Worm (Caenorhabditis elegans) whole organism, L1 larva: ENCODE data around the gene K03B4.1.

ENCODE experiments used
- C04F5.9 ChIP-seq: sonication (generic microtip); optimal IDR thresholded peaks from 2 replicates; lab custom pipeline; 2016; ENCODE audit warnings: missing genetic modification characterization, missing compliant biosample characterization
- C34B4.2 ChIP-seq: sonication (generic microtip); optimal IDR thresholded peaks from 2 replicates; lab custom pipeline; 2017; ENCODE audit warnings: mild to moderate bottlenecking, missing genetic modification characterization, missing compliant biosample characterization
- F16B12.6 ChIP-seq: fragments of 150-350 bp; optimal IDR thresholded peaks from 2 replicates; lab custom pipeline; 2014; ENCODE audit warnings: missing biosample characterization, missing genetic modification characterization
- Y116A8C.19 ChIP-seq: sonication (generic microtip); optimal IDR thresholded peaks from 2 replicates; lab custom pipeline; 2016; ENCODE audit warnings: missing compliant biosample characterization, missing genetic modification characterization, borderline replicate concordance
- aha-1 ChIP-seq: fragments of 150-350 bp; optimal IDR thresholded peaks from 2 replicates; lab custom pipeline; 2014; ENCODE audit warnings: missing biosample characterization, missing genetic modification characterization
- alr-1 ChIP-seq: fragments of 200-800 bp; sonication (Bioruptor generic); optimal IDR thresholded peaks from 2 replicates; lab custom pipeline; 2018; ENCODE audit warnings: borderline replicate concordance, mild to moderate bottlenecking, missing genetic modification characterization, missing compliant biosample characterization
- aly-2 ChIP-seq: fragments of 150-350 bp; optimal IDR thresholded peaks from 2 replicates; lab custom pipeline; 2014; ENCODE audit warnings: missing biosample characterization, missing genetic modification characterization
- ama-1 ChIP-seq: fragments of 150-350 bp; optimal IDR thresholded peaks from 2 replicates; lab custom pipeline; 2014
- blmp-1 ChIP-seq: fragments of 150-350 bp; optimal IDR thresholded peaks from 2 replicates; lab custom pipeline; 2014; ENCODE audit warnings: missing biosample characterization, missing genetic modification characterization
- ceh-63 ChIP-seq: fragments of 200-800 bp; sonication (Bioruptor generic); optimal IDR thresholded peaks from 2 replicates; lab custom pipeline; 2018; ENCODE audit warnings: mild to moderate bottlenecking, missing genetic modification characterization, missing compliant biosample characterization
- ceh-8 ChIP-seq: fragments of 200-800 bp; sonication (Bioruptor generic); optimal IDR thresholded peaks from 2 replicates; lab custom pipeline; 2018; ENCODE audit warnings: mild to moderate bottlenecking, missing genetic modification characterization, moderate library complexity, missing compliant biosample characterization
- ceh-88 ChIP-seq: fragments of 200-800 bp; sonication (Bioruptor generic); IDR thresholded peaks from 2 replicates; pipeline ENCODE4 v1.3.6; 2022; ENCODE audit warnings: missing genetic modification characterization, missing compliant biosample characterization
- ceh-90 ChIP-seq: sonication (generic microtip); optimal IDR thresholded peaks from 2 replicates; lab custom pipeline; 2016; ENCODE audit warnings: missing genetic modification characterization, missing compliant biosample characterization
- dpl-1 ChIP-seq, 3 experiments: fragments of 150-350 bp in 2 of 3; sonication (generic microtip) in 1 of 3; optimal IDR thresholded peaks; 2 replicates each; lab custom pipeline; 2014 to 2017; ENCODE audit warnings: missing biosample characterization in 3 of 3, missing genetic modification characterization in 3 of 3, missing genetic modification reagents in 3 of 3
- efl-1 ChIP-seq, 4 experiments: fragments of 150-350 bp; optimal IDR thresholded peaks in 3 of 4; peaks in 1 of 4; 1 replicate in 1 of 4; 2 replicates in 3 of 4; lab custom pipeline; 2014; ENCODE audit warnings: missing biosample characterization in 2 of 4, missing genetic modification characterization in 2 of 4, missing genetic modification reagents in 2 of 4
- egl-13 ChIP-seq: sonication (generic microtip); optimal IDR thresholded peaks from 2 replicates; lab custom pipeline; 2016; ENCODE audit warnings: missing genotype, missing genetic modification reagents, missing genetic modification characterization, missing compliant biosample characterization
- egl-27 ChIP-seq, 2 experiments: fragments of 150-350 bp in 1 of 2; sonication (generic microtip); optimal IDR thresholded peaks; 3 replicates each; lab custom pipeline; 2017 to 2018; ENCODE audit warnings: missing biosample characterization in 2 of 2, missing genetic modification characterization in 2 of 2, missing genetic modification reagents in 2 of 2
- elt-2 ChIP-seq: sonication (generic microtip); optimal IDR thresholded peaks from 2 replicates; lab custom pipeline; 2016; ENCODE audit warnings: missing genetic modification characterization, mild to moderate bottlenecking, inconsistent platforms, missing compliant biosample characterization, missing genetic modification reagents
- fos-1 ChIP-seq: fragments of 150-350 bp; optimal IDR thresholded peaks from 2 replicates; lab custom pipeline; 2014; ENCODE audit warnings: missing biosample characterization, missing genetic modification characterization
- grh-1 ChIP-seq: fragments of 200-800 bp; sonication (Bioruptor generic); IDR thresholded peaks from 2 replicates; pipeline ENCODE4 v1.3.6; 2022; ENCODE audit warnings: missing genetic modification reagents, missing genetic modification characterization, missing compliant biosample characterization
- hlh-17 ChIP-seq: fragments of 200-800 bp; sonication (Bioruptor generic); optimal IDR thresholded peaks from 2 replicates; lab custom pipeline; 2018; ENCODE audit warnings: missing genetic modification characterization, mild to moderate bottlenecking, missing compliant biosample characterization, moderate library complexity, borderline replicate concordance
- hpl-2 ChIP-seq: fragments of 150-350 bp; optimal IDR thresholded peaks from 2 replicates; lab custom pipeline; 2014; ENCODE audit warnings: missing biosample characterization, missing genetic modification reagents, missing genetic modification characterization
- irx-1 ChIP-seq: sonication (generic microtip); optimal IDR thresholded peaks from 2 replicates; lab custom pipeline; 2016; ENCODE audit warnings: missing genetic modification characterization, missing compliant biosample characterization
- isw-1 ChIP-seq: fragments of 200-800 bp; sonication (Bioruptor generic); IDR thresholded peaks from 2 replicates; pipeline ENCODE4 v1.3.6; 2022; ENCODE audit warnings: missing genetic modification characterization, missing compliant biosample characterization
- lin-13 ChIP-seq: fragments of 150-350 bp; optimal IDR thresholded peaks from 2 replicates; lab custom pipeline; 2014; ENCODE audit warnings: missing biosample characterization, missing genetic modification reagents, missing genetic modification characterization
- lin-15B ChIP-seq: fragments of 150-350 bp; sonication (generic microtip); optimal IDR thresholded peaks from 3 replicates; lab custom pipeline; 2014; ENCODE audit warnings: missing biosample characterization, missing genetic modification characterization
- lin-35 ChIP-seq, 2 experiments: fragments of 150-350 bp; optimal IDR thresholded peaks; 2 replicates each; lab custom pipeline; 2014; ENCODE audit warnings: missing biosample characterization in 2 of 2, missing genetic modification characterization in 2 of 2, missing genetic modification reagents in 2 of 2
- lir-3 ChIP-seq: sonication (generic microtip); optimal IDR thresholded peaks from 2 replicates; lab custom pipeline; 2016; ENCODE audit warnings: mild to moderate bottlenecking, missing genetic modification characterization, moderate library complexity, missing compliant biosample characterization; ENCODE audit not compliant: poor library complexity
- mab-9 ChIP-seq: fragments of 200-800 bp; sonication (Bioruptor generic); IDR thresholded peaks from 2 replicates; pipeline ENCODE4 v1.3.6; 2022; ENCODE audit warnings: missing genetic modification reagents, missing genetic modification characterization, missing compliant biosample characterization
- mep-1 ChIP-seq: fragments of 150-350 bp; optimal IDR thresholded peaks from 2 replicates; lab custom pipeline; 2014; ENCODE audit warnings: missing biosample characterization, missing genetic modification characterization
- nhr-12 ChIP-seq: sonication (generic microtip); optimal IDR thresholded peaks from 2 replicates; lab custom pipeline; 2017; ENCODE audit warnings: missing biosample characterization, missing genetic modification characterization
- nhr-19 ChIP-seq: fragments of 200-800 bp; sonication (Bioruptor generic); conservative IDR thresholded peaks from 2 replicates; pipeline ENCODE4 v1.3.6; 2022; ENCODE audit warnings: missing genetic modification characterization, missing compliant biosample characterization
- nhr-237 ChIP-seq: fragments of 150-350 bp; optimal IDR thresholded peaks from 2 replicates; lab custom pipeline; 2014; ENCODE audit warnings: missing biosample characterization, missing genetic modification characterization
- nhr-71 ChIP-seq: sonication (generic microtip); optimal IDR thresholded peaks from 2 replicates; lab custom pipeline; 2016; ENCODE audit warnings: mild to moderate bottlenecking, missing genetic modification characterization, moderate library complexity, missing compliant biosample characterization
- nhr-76 ChIP-seq: sonication (generic microtip); optimal IDR thresholded peaks from 2 replicates; lab custom pipeline; 2017; ENCODE audit warnings: missing biosample characterization, missing genetic modification characterization
- nhr-77 ChIP-seq: fragments of 150-350 bp; optimal IDR thresholded peaks from 2 replicates; lab custom pipeline; 2014; ENCODE audit warnings: missing biosample characterization, missing genetic modification characterization
- nhr-84 ChIP-seq: sonication (generic microtip); optimal IDR thresholded peaks from 2 replicates; lab custom pipeline; 2017; ENCODE audit warnings: missing biosample characterization, missing genetic modification characterization
- nhr-90 ChIP-seq: sonication (generic microtip); optimal IDR thresholded peaks from 2 replicates; lab custom pipeline; 2016; ENCODE audit warnings: mild to moderate bottlenecking, missing genetic modification characterization, missing compliant biosample characterization; ENCODE audit not compliant: poor library complexity
- pag-3 ChIP-seq: sonication (generic microtip); optimal IDR thresholded peaks from 2 replicates; lab custom pipeline; 2017; ENCODE audit warnings: missing genetic modification characterization, mild to moderate bottlenecking, missing compliant biosample characterization, antibody characterized with exemption, borderline replicate concordance; ENCODE audit not compliant: insufficient read depth
- pax-3 ChIP-seq: fragments of 200-800 bp; sonication (Bioruptor generic); optimal IDR thresholded peaks from 2 replicates; lab custom pipeline; 2018; ENCODE audit warnings: mild to moderate bottlenecking, missing genetic modification characterization, moderate library complexity, missing compliant biosample characterization
- rnt-1 ChIP-seq: sonication (generic microtip); optimal IDR thresholded peaks from 2 replicates; lab custom pipeline; 2016; ENCODE audit warnings: mild to moderate bottlenecking, missing genetic modification characterization, moderate library complexity, missing compliant biosample characterization
- snpc-4 ChIP-seq: fragments of 150-350 bp; optimal IDR thresholded peaks from 2 replicates; lab custom pipeline; 2014; ENCODE audit warnings: missing biosample characterization, missing genetic modification characterization
- swsn-7 ChIP-seq: sonication (generic microtip); optimal IDR thresholded peaks from 2 replicates; lab custom pipeline; 2016; ENCODE audit warnings: missing genetic modification characterization, missing compliant biosample characterization
- unc-30 ChIP-seq: sonication (generic microtip); optimal IDR thresholded peaks from 2 replicates; lab custom pipeline; 2017; ENCODE audit warnings: missing biosample characterization, missing genetic modification characterization
- unc-86 ChIP-seq: sonication (generic microtip); optimal IDR thresholded peaks from 2 replicates; lab custom pipeline; 2016; ENCODE audit warnings: missing genetic modification characterization, missing compliant biosample characterization
- unc-98 ChIP-seq: fragments of 200-800 bp; sonication (Bioruptor generic); IDR thresholded peaks from 2 replicates; pipeline ENCODE4 v1.3.6; 2022; ENCODE audit warnings: missing genetic modification characterization, missing compliant biosample characterization
- vab-15 ChIP-seq: sonication (generic microtip); optimal IDR thresholded peaks from 2 replicates; lab custom pipeline; 2017; ENCODE audit warnings: missing genotype, mild to moderate bottlenecking, missing genetic modification characterization, missing compliant biosample characterization
- zag-1 ChIP-seq: fragments of 150-350 bp; optimal IDR thresholded peaks from 2 replicates; lab custom pipeline; 2014; ENCODE audit warnings: missing biosample characterization, missing genetic modification characterization
- zip-4 ChIP-seq: fragments of 200-800 bp; sonication (Bioruptor generic); optimal IDR thresholded peaks from 2 replicates; lab custom pipeline; 2018; ENCODE audit warnings: mild to moderate bottlenecking, missing genetic modification characterization, moderate library complexity, missing compliant biosample characterization
- ztf-4 ChIP-seq: fragments of 150-350 bp; optimal IDR thresholded peaks from 2 replicates; lab custom pipeline; 2014; ENCODE audit warnings: missing biosample characterization, missing genetic modification characterization

The K03B4.1 gene

ce11 chrV:4686680-4687470 is 2.3 kb upstream of the K03B4.1 start, which contains the start of gene taf-10 (continued):
- TF ChIP-seq aly-2 (tag; lab: Kevin White, UChicago) (no peak), nhr-90 (tag; lab: Kevin White, UChicago) (peak; percentile 66), unc-86 (tag; lab: Kevin White, UChicago) (peak; percentile 11), ceh-63 (GFP tag; lab: Kevin White, UChicago) (no peak), ceh-90 (tag; lab: Kevin White, UChicago) (no peak), blmp-1 (peak; percentile 15), lin-15B (tag; lab: Kevin White, UChicago) (peak; percentile 9), lir-3 (tag; lab: Kevin White, UChicago) (peak; percentile 21), ztf-4 (no peak), snpc-4 (tag; lab: Kevin White, UChicago) (peak; percentile 40), unc-98 (GFP tag; lab: Robert Waterston, UW) (no peak), F16B12.6 (tag; lab: Kevin White, UChicago) (no peak), pag-3 (tag; lab: Kevin White, UChicago) (peak; percentile 7), dpl-1 (GFP tag; optimal IDR thresholded peaks at IDR 0.05; lab: Kevin White, UChicago) (peak; percentile 44 to 66 (median 66)), vab-15 (no peak), fos-1 (tag; lab: Kevin White, UChicago) (no peak), egl-13 (tag; lab: Kevin White, UChicago) (peak; percentile 19), nhr-71 (tag; lab: Kevin White, UChicago) (peak; percentile 73), nhr-77 (no peak), mab-9 (GFP tag; lab: Robert Waterston, UW) (no peak), ceh-8 (GFP tag; lab: Kevin White, UChicago) (no peak), Y116A8C.19 (tag; lab: Kevin White, UChicago) (no peak), hlh-17 (GFP tag; lab: Kevin White, UChicago) (no peak), unc-30 (no peak), lin-35 (GFP tag; optimal IDR thresholded peaks at IDR 0.05; lab: Kevin White, UChicago) (peak; percentile 45 to 75), efl-1 (optimal IDR thresholded peaks at IDR 0.05; lab: Kevin White, UChicago) (peak; percentile 55 to 61), efl-1 (GFP tag; optimal IDR thresholded peaks at IDR 0.05 in 1 of 2; lab: Kevin White, UChicago) (peak; percentile 51 to 96), elt-2 (tag; lab: Kevin White, UChicago) (peak; percentile 16), nhr-237 (tag; lab: Kevin White, UChicago) (no peak), grh-1 (peak; percentile 51), mep-1 (tag; lab: Kevin White, UChicago) (peak; percentile 47), ama-1 (no peak), alr-1 (no peak), nhr-76 (tag; lab: Kevin White, UChicago) (no peak), ceh-88 (GFP tag; lab: Robert Waterston, UW) (no peak), nhr-12 (no peak), rnt-1 (peak; percentile 75), lin-13 (no peak), aha-1 (tag; lab: Kevin White, UChicago) (no peak), irx-1 (tag; lab: Kevin White, UChicago) (no peak), hpl-2 (GFP tag; lab: Kevin White, UChicago) (no peak), C04F5.9 (tag; lab: Kevin White, UChicago) (no peak), nhr-84 (tag; lab: Kevin White, UChicago) (no peak), zag-1 (no peak), pax-3 (tag; lab: Kevin White, UChicago) (no peak), isw-1 (GFP tag; lab: Robert Waterston, UW) (no peak; the same call in 1 of the 2 replicates), C34B4.2 (tag; lab: Kevin White, UChicago) (no peak), zip-4 (GFP tag; lab: Kevin White, UChicago) (no peak), egl-27 (tag; optimal IDR thresholded peaks at IDR 0.05; lab: Kevin White, UChicago) (no peak), swsn-7 (tag; lab: Kevin White, UChicago) (peak; percentile 61), nhr-19 (peak; percentile 52)
